Worm (Caenorhabditis elegans) whole organism, L3 larva: ENCODE results near the gene str-6.

Experiments
- R02D3.7 ChIP-seq: fragments of 150-350 bp; optimal IDR thresholded peaks from 2 replicates; lab custom pipeline; 2014; ENCODE audit warnings: missing biosample characterization, missing genetic modification characterization
- aly-2 ChIP-seq: fragments of 150-350 bp; optimal IDR thresholded peaks from 2 replicates; lab custom pipeline; 2014; ENCODE audit warnings: missing biosample characterization, missing genetic modification characterization
- ama-1 ChIP-seq: fragments of 150-350 bp; optimal IDR thresholded peaks from 2 replicates; lab custom pipeline; 2018
- ceh-28 ChIP-seq: fragments of 150-350 bp; optimal IDR thresholded peaks from 2 replicates; lab custom pipeline; 2014; ENCODE audit warnings: missing biosample characterization, missing genetic modification reagents, missing genetic modification characterization
- ceh-82 ChIP-seq: fragments of 150-350 bp; optimal IDR thresholded peaks from 2 replicates; lab custom pipeline; 2014; ENCODE audit warnings: missing biosample characterization, missing genetic modification characterization
- daf-12 ChIP-seq: fragments of 150-350 bp; optimal IDR thresholded peaks from 2 replicates; lab custom pipeline; 2014; ENCODE audit warnings: missing biosample characterization, missing genetic modification reagents, missing genetic modification characterization
- egl-27 ChIP-seq: sonication (generic microtip); optimal IDR thresholded peaks from 4 replicates; lab custom pipeline; 2017; ENCODE audit warnings: missing biosample characterization, missing genetic modification reagents, missing genetic modification characterization
- egl-5 ChIP-seq: fragments of 150-350 bp; optimal IDR thresholded peaks from 2 replicates; lab custom pipeline; 2017; ENCODE audit warnings: missing biosample characterization, missing genetic modification reagents, missing genetic modification characterization, inconsistent platforms
- elt-1 ChIP-seq: fragments of 150-350 bp; optimal IDR thresholded peaks from 2 replicates; lab custom pipeline; 2014; ENCODE audit warnings: missing biosample characterization, missing genetic modification characterization
- elt-2 ChIP-seq: sonication (generic microtip); optimal IDR thresholded peaks from 2 replicates; lab custom pipeline; 2016; ENCODE audit warnings: missing genetic modification reagents, mild to moderate bottlenecking, missing genetic modification characterization, missing compliant biosample characterization
- elt-3 ChIP-seq, 3 experiments: fragments of 150-350 bp in 1 of 3; sonication (generic microtip) in 2 of 3; optimal IDR thresholded peaks; 2 replicates in 2 of 3; 4 replicates in 1 of 3; lab custom pipeline; 2014 to 2017; ENCODE audit warnings: missing biosample characterization in 3 of 3, missing genetic modification characterization in 3 of 3
- fkh-10 ChIP-seq: sonication (generic microtip); optimal IDR thresholded peaks from 2 replicates; lab custom pipeline; 2017; ENCODE audit warnings: missing biosample characterization, missing genetic modification reagents, missing genetic modification characterization
- fkh-2 ChIP-seq: fragments of 150-350 bp; optimal IDR thresholded peaks from 2 replicates; lab custom pipeline; 2014; ENCODE audit warnings: missing biosample characterization, missing genetic modification reagents, missing genetic modification characterization
- hmg-11 ChIP-seq: sonication (generic microtip); optimal IDR thresholded peaks from 2 replicates; lab custom pipeline; 2016; ENCODE audit warnings: missing genetic modification characterization, missing compliant biosample characterization
- lin-15B ChIP-seq: fragments of 150-350 bp; optimal IDR thresholded peaks from 2 replicates; lab custom pipeline; 2014; ENCODE audit warnings: missing biosample characterization, missing genetic modification characterization
- lin-39 ChIP-seq: fragments of 150-350 bp; optimal IDR thresholded peaks from 2 replicates; lab custom pipeline; 2018; ENCODE audit warnings: missing biosample characterization, missing genetic modification reagents, missing genetic modification characterization
- lsy-12 ChIP-seq: sonication (generic microtip); optimal IDR thresholded peaks from 2 replicates; lab custom pipeline; 2016; ENCODE audit warnings: mild to moderate bottlenecking, missing genetic modification characterization, missing compliant biosample characterization
- mdl-1 ChIP-seq: fragments of 150-350 bp; optimal IDR thresholded peaks from 2 replicates; lab custom pipeline; 2014; ENCODE audit warnings: missing biosample characterization, missing genetic modification characterization
- mml-1 ChIP-seq: fragments of 150-350 bp; sonication (generic microtip); optimal IDR thresholded peaks from 3 replicates; lab custom pipeline; 2014; ENCODE audit warnings: missing biosample characterization, missing genetic modification characterization
- nfya-1 ChIP-seq: sonication (generic microtip); optimal IDR thresholded peaks from 2 replicates; lab custom pipeline; 2017; ENCODE audit warnings: missing genetic modification characterization, mild to moderate bottlenecking, missing compliant biosample characterization, antibody characterized with exemption, moderate library complexity; ENCODE audit not compliant: insufficient read depth
- nhr-11 ChIP-seq: fragments of 150-350 bp; optimal IDR thresholded peaks from 2 replicates; lab custom pipeline; 2014; ENCODE audit warnings: missing biosample characterization, missing genetic modification characterization
- nhr-23 ChIP-seq: fragments of 150-350 bp; optimal IDR thresholded peaks from 2 replicates; lab custom pipeline; 2014; ENCODE audit warnings: missing biosample characterization, missing genetic modification reagents, missing genetic modification characterization
- nhr-237 ChIP-seq: fragments of 150-350 bp; optimal IDR thresholded peaks from 2 replicates; lab custom pipeline; 2014; ENCODE audit warnings: missing biosample characterization, missing genetic modification characterization
- nhr-25 ChIP-seq: sonication (generic microtip); optimal IDR thresholded peaks from 2 replicates; lab custom pipeline; 2017; ENCODE audit warnings: missing biosample characterization, missing genetic modification characterization
- nhr-28 ChIP-seq: fragments of 150-350 bp; optimal IDR thresholded peaks from 2 replicates; lab custom pipeline; 2014; ENCODE audit warnings: missing biosample characterization, missing genetic modification characterization
- nhr-43 ChIP-seq: sonication (generic microtip); optimal IDR thresholded peaks from 2 replicates; lab custom pipeline; 2016; ENCODE audit warnings: mild to moderate bottlenecking, missing genetic modification characterization, missing compliant biosample characterization; ENCODE audit not compliant: poor library complexity, severe bottlenecking
- nhr-67 ChIP-seq: fragments of 150-350 bp; optimal IDR thresholded peaks from 2 replicates; lab custom pipeline; 2014; ENCODE audit warnings: missing biosample characterization, missing genetic modification characterization
- nhr-76 ChIP-seq: fragments of 150-350 bp; sonication (generic microtip); optimal IDR thresholded peaks from 5 replicates; lab custom pipeline; 2014; ENCODE audit warnings: missing biosample characterization, missing genetic modification characterization
- nhr-77 ChIP-seq: fragments of 150-350 bp; optimal IDR thresholded peaks from 2 replicates; lab custom pipeline; 2014; ENCODE audit warnings: missing biosample characterization, missing genetic modification characterization
- pqm-1 ChIP-seq: fragments of 150-350 bp; optimal IDR thresholded peaks from 2 replicates; lab custom pipeline; 2017; ENCODE audit warnings: missing biosample characterization, missing genetic modification characterization, inconsistent platforms
- sea-2 ChIP-seq: fragments of 150-350 bp; sonication (generic microtip); optimal IDR thresholded peaks from 4 replicates; lab custom pipeline; 2014; ENCODE audit warnings: missing biosample characterization, missing genetic modification reagents, missing genetic modification characterization
- skn-1 ChIP-seq: fragments of 150-350 bp; optimal IDR thresholded peaks from 2 replicates; lab custom pipeline; 2014; ENCODE audit warnings: missing biosample characterization, missing genetic modification characterization
- snpc-4 ChIP-seq: fragments of 150-350 bp; optimal IDR thresholded peaks from 2 replicates; lab custom pipeline; 2014; ENCODE audit warnings: missing biosample characterization, missing genetic modification characterization
- tbx-2 ChIP-seq: sonication (generic microtip); optimal IDR thresholded peaks from 2 replicates; lab custom pipeline; 2016; ENCODE audit warnings: mild to moderate bottlenecking, missing genetic modification characterization, missing compliant biosample characterization
- unc-39 ChIP-seq: sonication (generic microtip); optimal IDR thresholded peaks from 4 replicates; lab custom pipeline; 2017; ENCODE audit warnings: missing biosample characterization, missing genetic modification characterization
- unc-62 ChIP-seq: fragments of 150-350 bp; sonication (generic microtip); optimal IDR thresholded peaks from 4 replicates; lab custom pipeline; 2014; ENCODE audit warnings: missing biosample characterization, missing genetic modification reagents, missing genetic modification characterization
- zag-1 ChIP-seq: fragments of 150-350 bp; optimal IDR thresholded peaks from 2 replicates; lab custom pipeline; 2014; ENCODE audit warnings: missing biosample characterization, missing genetic modification characterization

Gene str-6

ce11 chrV:15750130-15750529, at the start of gene str-6:
TSS of gene str-6 (minus strand) at chrV:15750230.
- TF ChIP-seq nhr-23 (tag; lab: Kevin White, UChicago) (no peak), elt-2 (tag; lab: Kevin White, UChicago) (no peak), tbx-2 (tag; lab: Kevin White, UChicago) (no peak), nhr-237 (no peak), unc-39 (tag; lab: Kevin White, UChicago) (no peak), nfya-1 (no peak), snpc-4 (tag; lab: Kevin White, UChicago) (no peak), nhr-43 (tag; lab: Kevin White, UChicago) (no peak), elt-1 (no peak), elt-3 (tag; optimal IDR thresholded peaks at IDR 0.05; lab: Kevin White, UChicago) (no peak), fkh-10 (GFP tag; lab: Kevin White, UChicago) (no peak), zag-1 (tag; lab: Kevin White, UChicago) (no peak), nhr-28 (no peak), ceh-82 (no peak), nhr-77 (tag; lab: Kevin White, UChicago) (no peak), egl-5 (tag; lab: Kevin White, UChicago) (no peak), nhr-25 (tag; lab: Kevin White, UChicago) (no peak), ceh-28 (no peak), hmg-11 (no peak)

DNA sequence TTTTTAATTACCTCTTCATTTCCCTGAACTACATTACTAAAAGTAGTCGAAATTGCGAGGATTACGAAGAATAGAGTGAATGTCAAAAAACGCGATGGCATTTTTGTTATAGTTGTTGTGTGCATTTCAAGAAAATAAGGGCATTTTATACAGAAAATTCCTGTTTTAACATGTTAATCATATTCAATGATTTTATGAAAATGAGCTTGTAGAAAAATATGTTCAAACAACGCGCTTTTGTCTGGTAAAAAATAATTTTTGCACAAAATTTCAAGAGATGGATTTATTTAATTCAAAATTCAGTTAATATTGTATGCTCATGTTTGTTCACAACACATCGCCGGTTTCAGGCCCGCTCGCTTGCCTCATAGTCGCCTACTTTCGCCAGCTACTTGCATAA, 48.1 kb upstream of the str-6 start, which contains the start of gene T26E4.10:
T26E4.10 (minus strand) TSS at position 101 of the 400 bp plus-strand sequence.
- no peak for TF ChIP-seq lin-15B
- TF ChIP-seq R02D3.7 (tag; lab: Kevin White, UChicago), result no peak
- TF ChIP-seq lin-39 (tag; lab: Kevin White, UChicago), result no peak
- no peak for TF ChIP-seq aly-2 (tag; lab: Kevin White, UChicago)

DNA sequence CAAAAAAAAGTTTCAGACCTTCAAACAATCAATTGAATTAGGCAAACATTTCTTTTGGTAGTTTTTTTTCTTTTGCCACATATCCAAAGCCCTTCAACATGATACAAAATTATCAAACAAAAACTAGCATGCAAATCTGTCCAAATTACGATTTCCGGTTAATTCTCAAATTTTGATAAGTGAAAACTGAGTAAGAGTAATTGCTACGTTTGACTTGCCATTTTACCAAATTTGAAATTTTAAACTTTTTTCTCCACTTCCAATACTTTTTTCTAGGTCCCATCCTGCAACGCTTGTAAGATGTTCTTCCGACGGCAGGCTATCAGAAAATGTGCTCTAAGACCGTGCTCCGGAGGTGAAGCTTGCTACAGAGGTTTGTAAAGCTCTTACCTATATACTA, 46.1 kb upstream of the str-6 start, which contains the start of gene nhr-223:
nhr-223 (plus strand) TSS at position 301 of the 400 bp plus-strand sequence.
- TF ChIP-seq elt-1, result no peak

- TF ChIP-seq unc-62 (GFP tag; lab: Kevin White, UChicago) (no peak), nhr-76 (no peak), nhr-77 (tag; lab: Kevin White, UChicago) (no peak), egl-27 (no peak), ceh-82 (no peak)
Observed at ce11 chrV:15793270-15793669, 43.2 kb upstream of the str-6 start, which contains the start of gene T26E4.7. TSS of gene T26E4.7 (plus strand) at chrV:15793570.

DNA sequence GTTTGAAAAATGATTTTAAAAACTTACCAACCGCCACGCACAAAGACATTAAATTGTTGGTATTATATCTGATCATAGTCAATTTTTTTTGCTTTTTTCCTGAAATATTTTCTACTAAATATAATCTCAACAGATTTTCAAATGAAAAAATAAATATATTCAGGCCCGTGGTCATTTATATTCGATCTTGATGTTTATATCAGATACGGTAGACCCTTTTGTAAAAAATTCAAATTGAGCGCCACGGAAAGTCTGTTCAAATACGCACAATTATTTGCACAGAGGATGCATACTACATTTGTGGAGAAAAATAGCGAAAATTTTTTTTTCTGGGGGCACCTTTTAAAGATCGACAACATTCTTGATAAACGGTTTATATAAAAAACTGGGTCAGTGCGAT, 42.4 kb upstream of the str-6 start, which contains the start of gene T26E4.4:
T26E4.4 (minus strand) TSS at position 101 of the 400 bp plus-strand sequence.
- no peak for TF ChIP-seq mdl-1

DNA sequence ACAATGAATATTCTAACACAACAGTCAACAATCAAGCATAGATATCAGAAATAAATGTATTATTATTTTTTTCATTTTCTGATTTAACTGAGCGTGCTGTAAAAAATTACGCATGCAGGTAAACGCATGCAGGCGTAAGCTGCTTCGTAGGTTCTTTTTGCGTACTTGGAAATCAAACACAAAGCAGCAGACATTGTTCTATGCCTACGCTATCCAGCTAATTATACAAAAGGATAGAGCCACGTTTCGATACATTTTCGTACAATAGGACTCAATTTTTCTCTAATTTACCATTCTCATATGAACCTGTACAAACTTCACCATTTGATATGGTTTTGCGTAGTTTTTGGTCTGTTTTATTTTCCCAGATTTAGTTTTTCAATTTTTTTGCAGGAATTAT, 32.5 kb upstream of the str-6 start, which contains the start of gene T26E4.3:
T26E4.3 (plus strand) TSS at position 301 of the 400 bp plus-strand sequence.
- no peak for TF ChIP-seq pqm-1 (tag; lab: Kevin White, UChicago)
- no peak for TF ChIP-seq R02D3.7 (tag; lab: Kevin White, UChicago)
- TF ChIP-seq ama-1 (lab: Kevin White, UChicago), result no peak
- no peak for TF ChIP-seq lin-15B
- no peak for TF ChIP-seq nhr-67 (tag; lab: Kevin White, UChicago)
- no peak for TF ChIP-seq nhr-11 (tag; lab: Kevin White, UChicago)

DNA sequence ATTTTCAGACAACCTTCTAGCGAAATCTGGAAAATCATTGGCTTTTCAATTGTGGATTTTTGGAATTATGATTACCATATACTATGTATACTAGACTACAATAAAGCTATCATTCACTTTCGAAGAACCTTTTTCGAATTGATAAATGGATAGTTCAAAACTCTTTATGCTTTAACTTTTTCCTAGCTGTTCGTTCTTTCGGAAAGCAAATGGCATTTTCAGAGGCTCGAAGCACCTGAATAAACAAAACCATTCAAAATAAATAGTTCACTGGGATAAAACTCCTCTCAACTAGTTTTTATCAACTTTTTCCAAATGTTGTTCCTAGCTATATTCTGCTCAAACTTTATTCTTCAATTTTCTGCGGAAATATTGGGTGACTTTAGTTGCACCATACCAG, 31.1 kb upstream of the str-6 start, which contains the start of gene T26E4.2:
T26E4.2 (plus strand) TSS at position 301 of the 400 bp plus-strand sequence.
- no peak for TF ChIP-seq pqm-1 (tag; lab: Kevin White, UChicago)
- no peak for TF ChIP-seq daf-12 (tag; lab: Kevin White, UChicago)
- TF ChIP-seq fkh-2 (tag; lab: Kevin White, UChicago), result no peak
- TF ChIP-seq nhr-23 (tag; lab: Kevin White, UChicago), result no peak
- no peak for TF ChIP-seq nhr-28
- TF ChIP-seq nfya-1, result no peak
- no peak for TF ChIP-seq unc-39 (tag; lab: Kevin White, UChicago)
- TF ChIP-seq nhr-76, result no peak
- TF ChIP-seq ama-1 (lab: Kevin White, UChicago), result no peak
- no peak for TF ChIP-seq skn-1
- no peak for TF ChIP-seq nhr-237
- TF ChIP-seq nhr-67 (tag; lab: Kevin White, UChicago), result no peak
- TF ChIP-seq sea-2 (GFP tag; lab: Kevin White, UChicago), result no peak
- no peak for TF ChIP-seq snpc-4 (tag; lab: Kevin White, UChicago)
- TF ChIP-seq unc-62 (GFP tag; lab: Kevin White, UChicago), result no peak
- TF ChIP-seq fkh-10 (GFP tag; lab: Kevin White, UChicago), result no peak
- TF ChIP-seq mml-1 (tag; lab: Kevin White, UChicago), result no peak
- no peak for TF ChIP-seq lin-39 (tag; lab: Kevin White, UChicago)
- no peak for TF ChIP-seq lsy-12 (tag; lab: Kevin White, UChicago)
